Fruit fly (Drosophila melanogaster) whole organism, prepupa: ENCODE data around the gene CG31516.

Source experiments
- CG10631 ChIP-seq: fragments of 200-800 bp; sonication (Bioruptor generic); optimal IDR thresholded peaks from 2 replicates; lab custom pipeline; 2016; ENCODE audit warnings: missing biosample characterization, missing genetic modification characterization
- CG11902 ChIP-seq: fragments of 200-800 bp; sonication (Bioruptor generic); optimal IDR thresholded peaks from 3 replicates; lab custom pipeline; 2016; ENCODE audit warnings: missing biosample characterization, missing genetic modification characterization
- CG6163 ChIP-seq: fragments of 200-800 bp; sonication (Bioruptor generic); IDR thresholded peaks from 3 replicates; pipeline ENCODE4 v1.3.6; 2022; ENCODE audit warnings: missing biosample characterization, missing genetic modification characterization
- Hr38 ChIP-seq: sonication (Bioruptor generic); optimal IDR thresholded peaks from 2 replicates; lab custom pipeline; 2016; ENCODE audit warnings: missing biosample characterization, missing genetic modification characterization
- Lpt ChIP-seq: fragments of 200-800 bp; sonication (Bioruptor generic); optimal IDR thresholded peaks from 3 replicates; lab custom pipeline; 2016; ENCODE audit warnings: missing biosample characterization, missing genetic modification characterization
- acj6 ChIP-seq: fragments of 200-800 bp; sonication (Bioruptor generic); optimal IDR thresholded peaks from 3 replicates; lab custom pipeline; 2016; ENCODE audit warnings: missing biosample characterization, missing genetic modification characterization
- esn ChIP-seq: fragments of 200-800 bp; sonication (Bioruptor generic); optimal IDR thresholded peaks from 2 replicates; lab custom pipeline; 2016; ENCODE audit warnings: missing biosample characterization, mild to moderate bottlenecking, missing genetic modification characterization, moderate library complexity

DNA sequence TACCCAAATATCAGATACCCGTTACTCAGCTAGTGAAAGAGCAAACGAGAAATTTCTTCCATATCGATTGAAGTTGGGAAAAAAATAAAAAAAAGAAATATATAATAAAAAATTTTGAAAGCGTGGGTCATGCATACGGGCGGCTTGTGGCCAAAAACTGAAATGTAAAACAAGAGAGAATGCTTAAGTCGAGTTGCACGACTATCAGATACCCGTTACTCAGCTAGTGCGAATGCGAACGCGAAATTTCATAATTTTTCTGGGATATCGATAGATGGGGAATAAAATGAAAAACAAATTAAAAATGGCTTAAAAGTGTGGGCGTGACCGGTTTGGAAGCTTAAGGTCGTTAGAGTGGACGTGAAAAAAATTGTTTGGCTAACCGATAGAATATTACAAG is 48.4 kb upstream of the CG31516 start:
- TF ChIP-seq CG6163 (GFP tag; lab: Robert Waterston, UW) (no peak), CG10631 (GFP tag; lab: Kevin White, UChicago) (no peak), CG11902 (GFP tag; lab: Kevin White, UChicago) (no peak), acj6 (no peak), Hr38 (GFP tag; lab: Kevin White, UChicago) (no peak), esn (GFP tag; lab: Kevin White, UChicago) (no peak), Lpt (GFP tag; lab: Kevin White, UChicago) (no peak)
